Fruit fly (Drosophila melanogaster) S2 (cell line): ENCODE data around the gene CG15046.

ENCODE experiments used
- CG8478 ChIP-seq: fragments of >200 bp; optimal IDR thresholded peaks from 2 replicates; lab custom pipeline; 2018
- CTCF ChIP-seq, 2 experiments: fragments of >200 bp; optimal IDR thresholded peaks; 2 replicates each; lab custom pipeline; 2018

DNA sequence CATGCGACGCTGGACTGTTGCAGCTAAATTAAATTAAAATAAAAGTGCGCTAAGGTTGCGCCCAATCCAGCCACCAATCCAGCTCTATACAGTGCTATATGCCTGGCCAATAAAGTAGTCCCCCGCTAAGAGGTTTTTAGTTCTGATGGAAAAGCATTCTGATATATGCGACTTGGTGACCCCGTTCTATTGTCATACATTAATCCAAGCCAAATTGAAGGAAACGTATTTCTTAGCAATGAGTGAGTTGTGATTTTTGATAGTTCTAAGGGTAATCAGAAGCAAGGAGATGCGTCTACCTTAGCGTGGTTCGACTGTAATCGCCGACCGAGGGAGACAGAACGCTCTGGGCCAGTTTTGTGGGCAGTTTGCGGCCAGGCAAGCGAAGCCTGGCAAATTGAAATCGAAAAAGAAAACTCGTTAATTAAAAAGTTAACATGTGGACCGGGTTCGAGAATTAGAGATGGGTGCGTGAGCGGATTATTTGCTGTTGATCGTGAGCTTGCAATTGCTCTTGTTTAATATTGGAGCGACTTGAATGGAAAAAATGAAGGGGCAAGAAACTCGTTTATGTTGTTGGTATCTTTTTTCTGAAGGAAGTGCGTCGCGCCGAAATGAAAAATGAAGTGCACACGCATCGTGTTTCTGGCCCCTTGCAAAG lies 48.9 kb upstream of the CG15046 start:
- no peak for TF ChIP-seq CTCF (optimal IDR thresholded peaks at IDR 0.05; lab: Kevin White, UChicago)
- no peak for TF ChIP-seq CG8478 (lab: Kevin White, UChicago)
